Fruit fly (Drosophila melanogaster): ENCODE measurements around the gene CG3719.

The CG3719 gene

DNA sequence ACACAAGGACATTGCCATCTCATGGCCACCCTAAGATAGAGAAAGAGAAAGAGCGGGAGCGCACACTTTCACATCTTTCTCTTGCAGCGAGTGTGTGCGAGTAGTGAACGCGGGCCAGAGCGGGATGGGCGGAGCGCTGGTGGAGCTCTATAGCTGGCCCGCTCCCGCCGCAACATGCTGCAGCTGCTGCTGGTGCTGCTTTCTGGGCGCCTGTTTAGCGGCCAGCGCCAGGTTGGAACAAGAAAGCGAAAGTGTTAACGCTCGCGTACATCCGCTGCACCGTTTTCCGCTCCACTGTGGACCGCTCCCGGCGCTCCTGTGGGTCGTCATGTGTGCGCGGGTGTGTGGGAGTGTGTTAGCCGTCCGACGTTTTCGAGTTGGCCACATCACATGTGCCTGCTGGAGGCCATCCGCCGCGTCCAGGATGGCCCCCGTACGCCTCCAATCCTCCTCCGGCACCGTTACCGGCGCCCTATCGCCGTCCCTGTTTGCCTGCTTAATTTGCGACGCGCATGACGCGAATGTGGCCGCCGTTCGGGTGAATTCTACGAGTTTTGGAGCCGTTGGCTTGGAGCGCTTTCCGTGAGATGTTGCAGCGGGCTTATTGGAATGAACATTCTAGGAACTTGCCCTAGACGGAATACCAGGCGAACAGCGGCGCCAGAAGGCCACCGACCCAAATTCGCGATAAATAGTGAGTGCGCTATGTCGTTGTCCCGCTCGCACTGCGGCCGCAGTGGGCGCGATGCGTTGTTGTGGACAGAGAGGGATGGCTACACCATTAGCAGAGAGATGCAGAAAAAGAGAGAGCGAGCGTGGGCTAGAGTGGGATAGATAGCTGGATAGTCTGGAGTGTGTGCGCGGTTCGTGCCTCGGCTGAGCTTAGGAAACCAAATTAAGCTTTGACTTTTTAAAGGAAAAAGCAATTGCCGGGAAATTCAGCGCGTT lies 19.1 kb upstream of the CG3719 start (continued):
- TF ChIP-seq ase (GFP tag; IDR thresholded peaks at IDR 0.05) (no peak), Jarid2 (GFP tag; optimal IDR thresholded peaks at IDR 0.05) (no peak), H2.0 (GFP tag; IDR thresholded peaks at IDR 0.05) (no peak), Lpt (GFP tag; optimal IDR thresholded peaks at IDR 0.05) (no peak), CG8388 (GFP tag; optimal IDR thresholded peaks at IDR 0.05) (no peak), ind (GFP tag; optimal IDR thresholded peaks at IDR 0.05) (no peak), CG18764 (GFP tag; optimal IDR thresholded peaks at IDR 0.05) (no peak), GATAe (GFP tag; conservative IDR thresholded peaks at IDR 0.05) (no peak), Sry-δ (GFP tag; optimal IDR thresholded peaks at IDR 0.05) (no peak), CG5953 (GFP tag; IDR thresholded peaks at IDR 0.05) (no peak), CG4404 (GFP tag; IDR thresholded peaks at IDR 0.05) (no peak), Vsx1 (GFP tag; optimal IDR thresholded peaks at IDR 0.05) (no peak), Opbp (GFP tag; IDR thresholded peaks at IDR 0.05; ENCODE audit: partially characterized antibody) (peak; percentile 52; the same call in 2 of the 3 replicates), ATbp (GFP tag; optimal IDR thresholded peaks at IDR 0.05) (peak; percentile 7), sens-2 (GFP tag; IDR thresholded peaks at IDR 0.05) (no peak), Hey (tag; optimal IDR thresholded peaks at IDR 0.05) (peak; percentile 30), sug (tag; optimal IDR thresholded peaks at IDR 0.05) (peak; percentile 64), CG11398 (GFP tag; optimal IDR thresholded peaks at IDR 0.05) (no peak), sens (GFP tag) (no peak), Dfd (GFP tag; optimal IDR thresholded peaks at IDR 0.05) (no peak), CG16815 (GFP tag; optimal IDR thresholded peaks at IDR 0.05) (no peak), CG30431 (GFP tag; optimal IDR thresholded peaks at IDR 0.05) (no peak), ham (GFP tag; IDR thresholded peaks at IDR 0.05) (no peak), peb (GFP tag; IDR thresholded peaks at IDR 0.05) (no peak), gfzf (GFP tag; optimal IDR thresholded peaks at IDR 0.05) (peak; percentile 21), ranshi (GFP tag; IDR thresholded peaks at IDR 0.05) (no peak), dan (GFP tag; IDR thresholded peaks at IDR 0.05) (no peak), CG12155 (GFP tag; optimal IDR thresholded peaks at IDR 0.05) (no peak), Dp (GFP tag; optimal IDR thresholded peaks at IDR 0.05) (peak; percentile 75), grau (tag; optimal IDR thresholded peaks at IDR 0.05) (peak; percentile 14), CG42726 (GFP tag; IDR thresholded peaks at IDR 0.05; ENCODE audit: partially characterized antibody) (no peak), jigr1 (GFP tag; IDR thresholded peaks at IDR 0.05) (no peak), CG2889 (GFP tag; IDR thresholded peaks at IDR 0.05) (no peak), Ets97D (GFP tag; optimal IDR thresholded peaks at IDR 0.05) (no peak), CG4854 (GFP tag; optimal IDR thresholded peaks at IDR 0.05) (no peak), Hr39 (optimal IDR thresholded peaks at IDR 0.05) (no peak), Chrac-16 (GFP tag; optimal IDR thresholded peaks at IDR 0.05) (no peak), CG8944 (GFP tag; optimal IDR thresholded peaks at IDR 0.05) (no peak), CG3995 (GFP tag; optimal IDR thresholded peaks at IDR 0.05) (no peak), Adf1 (GFP tag; IDR thresholded peaks at IDR 0.05) (peak; percentile 36; the same call in 1 of the 2 replicates), CG17385 (GFP tag; optimal IDR thresholded peaks at IDR 0.05) (no peak), CG7357 (GFP tag; IDR thresholded peaks at IDR 0.05) (no peak), crc (GFP tag; optimal IDR thresholded peaks at IDR 0.05) (no peak), Dref (GFP tag; IDR thresholded peaks at IDR 0.05) (no peak), ken (GFP tag; IDR thresholded peaks at IDR 0.05) (peak; percentile 39; the same call in 1 of the 3 replicates), sima (GFP tag; optimal IDR thresholded peaks at IDR 0.05) (no peak), CG13894 (tag; optimal IDR thresholded peaks at IDR 0.05) (peak; percentile 63), CG12299 (tag; optimal IDR thresholded peaks at IDR 0.05) (no peak), NFAT (GFP tag; IDR thresholded peaks at IDR 0.05) (no peak), CG34422 (GFP tag; IDR thresholded peaks at IDR 0.05) (peak; percentile 24; the same call in 1 of the 3 replicates), tll (GFP tag; optimal IDR thresholded peaks at IDR 0.05) (peak; percentile 54 to 67)

Measured in whole organism, embryonic.